Fruit fly (Drosophila melanogaster) whole organism, embryonic: ENCODE results near the gene Eip75B.

Source experiments
- Antp ChIP-seq: fragments of 200-800 bp; sonication (Bioruptor generic); optimal IDR thresholded peaks from 3 replicates; lab custom pipeline; 2016; ENCODE audit warnings: missing biosample characterization, missing genetic modification characterization
- BEAF-32 ChIP-seq: fragments of 200-800 bp; sonication (Bioruptor generic); optimal IDR thresholded peaks from 3 replicates; lab custom pipeline; 2017; ENCODE audit warnings: missing biosample characterization, missing genetic modification characterization, mild to moderate bottlenecking, moderate library complexity, missing genetic modification reagents
- CG11723 ChIP-seq: fragments of 200-800 bp; sonication (Bioruptor generic); optimal IDR thresholded peaks from 2 replicates; lab custom pipeline; 2017; ENCODE audit warnings: missing biosample characterization, mild to moderate bottlenecking, missing genetic modification characterization
- CG12104 ChIP-seq: fragments of 200-800 bp; sonication (Bioruptor generic); optimal IDR thresholded peaks from 3 replicates; lab custom pipeline; 2016; ENCODE audit warnings: missing biosample characterization, missing genetic modification characterization
- CG12155 ChIP-seq: fragments of 200-800 bp; sonication (Bioruptor generic); optimal IDR thresholded peaks from 3 replicates; lab custom pipeline; 2016; ENCODE audit warnings: missing biosample characterization, missing genetic modification characterization
- CG1233 ChIP-seq: fragments of 200-800 bp; sonication (Bioruptor generic); optimal IDR thresholded peaks from 4 replicates; lab custom pipeline; 2018; ENCODE audit warnings: missing biosample characterization, mild to moderate bottlenecking, missing genetic modification characterization
- CG12391 ChIP-seq: fragments of 200-800 bp; sonication (Bioruptor generic); optimal IDR thresholded peaks from 3 replicates; lab custom pipeline; 2018; ENCODE audit warnings: missing biosample characterization, mild to moderate bottlenecking, missing genetic modification characterization, moderate library complexity
- CG14860 ChIP-seq: fragments of 200-800 bp; sonication (Bioruptor generic); IDR thresholded peaks from 3 replicates; pipeline ENCODE4 v1.3.6; 2022; ENCODE audit warnings: missing biosample characterization, missing genetic modification characterization; ENCODE audit not compliant: partially characterized antibody
- CG16779 ChIP-seq: fragments of 200-800 bp; sonication (Bioruptor generic); IDR thresholded peaks from 2 replicates; pipeline ENCODE4 v1.3.6; 2022; ENCODE audit warnings: missing biosample characterization, missing genetic modification characterization
- CG17328 ChIP-seq: fragments of 200-800 bp; sonication (Bioruptor generic); IDR thresholded peaks from 2 replicates; pipeline ENCODE4 v1.3.6; 2022; ENCODE audit warnings: missing biosample characterization, missing genetic modification characterization
- CG17802 ChIP-seq: fragments of 200-800 bp; sonication (Bioruptor generic); optimal IDR thresholded peaks from 2 replicates; lab custom pipeline; 2018; ENCODE audit warnings: missing biosample characterization, mild to moderate bottlenecking, missing genetic modification characterization, moderate library complexity
- CG1792 ChIP-seq: fragments of 200-800 bp; sonication (Bioruptor generic); optimal IDR thresholded peaks from 2 replicates; lab custom pipeline; 2016; ENCODE audit warnings: missing biosample characterization, missing genetic modification characterization
- CG18764 ChIP-seq: fragments of 200-800 bp; sonication (Bioruptor generic); optimal IDR thresholded peaks from 3 replicates; lab custom pipeline; 2016; ENCODE audit warnings: missing biosample characterization, missing genetic modification characterization
- CG3163 ChIP-seq: fragments of 200-800 bp; sonication (Bioruptor generic); optimal IDR thresholded peaks from 3 replicates; lab custom pipeline; 2016; ENCODE audit warnings: missing biosample characterization, missing genetic modification characterization
- CG3281 ChIP-seq: fragments of 200-800 bp; sonication (Bioruptor generic); optimal IDR thresholded peaks from 3 replicates; lab custom pipeline; 2017; ENCODE audit warnings: missing biosample characterization, mild to moderate bottlenecking, missing genetic modification characterization
- CG4404 ChIP-seq: fragments of 200-800 bp; sonication (Bioruptor generic); IDR thresholded peaks from 2 replicates; pipeline ENCODE4 v1.3.6; 2022; ENCODE audit warnings: missing biosample characterization, missing genetic modification characterization
- CG7357 ChIP-seq: fragments of 200-800 bp; sonication (Bioruptor generic); IDR thresholded peaks from 3 replicates; pipeline ENCODE4 v1.3.6; 2022; ENCODE audit warnings: missing biosample characterization, missing genetic modification characterization
- CG7839 ChIP-seq: fragments of 200-800 bp; sonication (Bioruptor generic); optimal IDR thresholded peaks from 3 replicates; lab custom pipeline; 2018; ENCODE audit warnings: missing biosample characterization, mild to moderate bottlenecking, missing genetic modification characterization, moderate library complexity
- CG8290 ChIP-seq, 3 experiments: fragments of 200-800 bp; sonication (Bioruptor generic); optimal IDR thresholded peaks; 2 replicates each; lab custom pipeline; 2016 to 2019; ENCODE audit warnings: missing biosample characterization in 3 of 3, missing genetic modification characterization in 3 of 3, mild to moderate bottlenecking in 2 of 3, moderate library complexity in 1 of 3
- CG9797 ChIP-seq: fragments of 200-800 bp; sonication (Bioruptor generic); optimal IDR thresholded peaks from 3 replicates; lab custom pipeline; 2018; ENCODE audit warnings: missing biosample characterization, mild to moderate bottlenecking, missing genetic modification characterization
- Camta ChIP-seq: fragments of 200-800 bp; sonication (Bioruptor generic); optimal IDR thresholded peaks from 2 replicates; lab custom pipeline; 2016; ENCODE audit warnings: missing biosample characterization, missing genetic modification characterization
- CoRest ChIP-seq: fragments of 200-800 bp; sonication (Bioruptor generic); optimal IDR thresholded peaks from 3 replicates; lab custom pipeline; 2018; ENCODE audit warnings: missing biosample characterization, mild to moderate bottlenecking, missing genetic modification characterization, moderate library complexity
- Dip3 ChIP-seq: fragments of 200-800 bp; sonication (Bioruptor generic); optimal IDR thresholded peaks from 3 replicates; lab custom pipeline; 2016; ENCODE audit warnings: missing biosample characterization, missing genetic modification characterization
- HHEX ChIP-seq: fragments of 200-800 bp; sonication (Bioruptor generic); optimal IDR thresholded peaks from 3 replicates; lab custom pipeline; 2017; ENCODE audit warnings: missing biosample characterization, mild to moderate bottlenecking, missing genetic modification characterization, missing genetic modification reagents
- HmgZ ChIP-seq: fragments of 200-800 bp; sonication (Bioruptor generic); optimal IDR thresholded peaks from 2 replicates; lab custom pipeline; 2018; ENCODE audit warnings: missing biosample characterization, mild to moderate bottlenecking, missing genetic modification characterization
- Myb ChIP-seq: fragments of 200-800 bp; sonication (Bioruptor generic); optimal IDR thresholded peaks from 2 replicates; lab custom pipeline; 2016; ENCODE audit warnings: missing biosample characterization, missing genetic modification characterization
- Rfx ChIP-seq: fragments of 200-800 bp; sonication (Bioruptor generic); IDR thresholded peaks from 2 replicates; pipeline ENCODE4 v1.3.6; 2022; ENCODE audit warnings: missing biosample characterization, missing genetic modification characterization
- abd-A ChIP-seq: fragments of 200-800 bp; sonication (Bioruptor generic); optimal IDR thresholded peaks from 3 replicates; lab custom pipeline; 2019; ENCODE audit warnings: missing biosample characterization, mild to moderate bottlenecking, missing genetic modification characterization, moderate library complexity
- bab2 ChIP-seq: fragments of 200-800 bp; sonication (Bioruptor generic); optimal IDR thresholded peaks from 2 replicates; lab custom pipeline; 2016; ENCODE audit warnings: missing biosample characterization, missing genetic modification characterization
- btn ChIP-seq: fragments of 200-800 bp; sonication (Bioruptor generic); optimal IDR thresholded peaks from 2 replicates; lab custom pipeline; 2016; ENCODE audit warnings: missing biosample characterization, missing genetic modification characterization
- chif ChIP-seq, 2 experiments: fragments of 200-800 bp; sonication (Bioruptor generic); optimal IDR thresholded peaks; 3 replicates each; lab custom pipeline; 2016; ENCODE audit warnings: missing biosample characterization in 2 of 2, missing genetic modification characterization in 2 of 2
- crp ChIP-seq, 2 experiments: fragments of 200-800 bp; sonication (Bioruptor generic); optimal IDR thresholded peaks; 2 replicates in 1 of 2; 3 replicates in 1 of 2; lab custom pipeline; 2017; ENCODE audit warnings: missing biosample characterization in 2 of 2, missing genetic modification characterization in 2 of 2, mild to moderate bottlenecking in 1 of 2, moderate library complexity in 1 of 2
- fu2 ChIP-seq: fragments of 200-800 bp; sonication (Bioruptor generic); optimal IDR thresholded peaks from 2 replicates; lab custom pipeline; 2016; ENCODE audit warnings: missing biosample characterization, missing genetic modification characterization
- gem ChIP-seq: fragments of 200-800 bp; sonication (Bioruptor generic); optimal IDR thresholded peaks from 2 replicates; lab custom pipeline; 2019; ENCODE audit warnings: missing biosample characterization, mild to moderate bottlenecking, missing genetic modification characterization, moderate library complexity
- gfzf ChIP-seq: fragments of 200-800 bp; sonication (Bioruptor generic); optimal IDR thresholded peaks from 2 replicates; lab custom pipeline; 2016; ENCODE audit warnings: missing biosample characterization, mild to moderate bottlenecking, missing genetic modification characterization, moderate library complexity
- ham ChIP-seq: fragments of 200-800 bp; sonication (Bioruptor generic); IDR thresholded peaks from 2 replicates; pipeline ENCODE4 v1.3.6; 2022; ENCODE audit warnings: missing biosample characterization, missing genetic modification characterization
- ind ChIP-seq: fragments of 200-800 bp; sonication (Bioruptor generic); optimal IDR thresholded peaks from 3 replicates; lab custom pipeline; 2016; ENCODE audit warnings: missing biosample characterization, missing genetic modification characterization
- inv ChIP-seq: fragments of 200-800 bp; sonication (Bioruptor generic); IDR thresholded peaks from 2 replicates; pipeline ENCODE4 v1.3.6; 2022; ENCODE audit warnings: missing biosample characterization, missing genetic modification characterization; ENCODE audit not compliant: partially characterized antibody
- knrl ChIP-seq: fragments of 200-800 bp; sonication (Bioruptor generic); IDR thresholded peaks from 3 replicates; pipeline ENCODE4 v1.3.6; 2022; ENCODE audit warnings: missing biosample characterization, missing genetic modification characterization; ENCODE audit not compliant: partially characterized antibody
- nmo ChIP-seq: fragments of 200-800 bp; sonication (Bioruptor generic); optimal IDR thresholded peaks from 2 replicates; lab custom pipeline; 2018; ENCODE audit warnings: missing biosample characterization, mild to moderate bottlenecking, missing genetic modification characterization, moderate library complexity
- pnt ChIP-seq: fragments of 200-800 bp; sonication (Bioruptor generic); optimal IDR thresholded peaks from 3 replicates; lab custom pipeline; 2016; ENCODE audit warnings: missing biosample characterization, missing genetic modification characterization
- pzg ChIP-seq: fragments of 200-800 bp; sonication (Bioruptor generic); optimal IDR thresholded peaks from 3 replicates; lab custom pipeline; 2018; ENCODE audit warnings: missing biosample characterization, mild to moderate bottlenecking, missing genetic modification characterization, moderate library complexity
- shn ChIP-seq: fragments of 200-800 bp; sonication (Bioruptor generic); optimal IDR thresholded peaks from 3 replicates; lab custom pipeline; 2016; ENCODE audit warnings: missing biosample characterization, missing genetic modification characterization
- sima ChIP-seq: fragments of 200-800 bp; sonication (Bioruptor generic); optimal IDR thresholded peaks from 2 replicates; lab custom pipeline; 2016; ENCODE audit warnings: missing biosample characterization, missing genetic modification characterization
- sr ChIP-seq: fragments of 200-800 bp; sonication (Bioruptor generic); IDR thresholded peaks from 3 replicates; pipeline ENCODE4 v1.3.6; 2022; ENCODE audit warnings: missing biosample characterization, missing genetic modification characterization
- tna ChIP-seq: fragments of 200-800 bp; sonication (Bioruptor generic); IDR thresholded peaks from 2 replicates; pipeline ENCODE4 v1.3.6; 2022; ENCODE audit warnings: missing biosample characterization, missing genetic modification characterization; ENCODE audit not compliant: partially characterized antibody
- vfl ChIP-seq: fragments of 200-800 bp; sonication (Bioruptor generic); optimal IDR thresholded peaks from 2 replicates; lab custom pipeline; 2016; ENCODE audit warnings: missing biosample characterization, missing genetic modification characterization
- wdn ChIP-seq: fragments of 200-800 bp; sonication (Bioruptor generic); IDR thresholded peaks from 2 replicates; pipeline ENCODE4 v1.3.6; 2022; ENCODE audit warnings: missing biosample characterization, missing genetic modification characterization
- zen ChIP-seq: fragments of 200-800 bp; sonication (Bioruptor generic); optimal IDR thresholded peaks from 3 replicates; lab custom pipeline; 2018; ENCODE audit warnings: missing biosample characterization, mild to moderate bottlenecking, missing genetic modification characterization, moderate library complexity
- zfh2 ChIP-seq: fragments of 200-800 bp; sonication (Bioruptor generic); optimal IDR thresholded peaks from 2 replicates; lab custom pipeline; 2016; ENCODE audit warnings: missing biosample characterization, missing genetic modification characterization

Eip75B gene

DNA sequence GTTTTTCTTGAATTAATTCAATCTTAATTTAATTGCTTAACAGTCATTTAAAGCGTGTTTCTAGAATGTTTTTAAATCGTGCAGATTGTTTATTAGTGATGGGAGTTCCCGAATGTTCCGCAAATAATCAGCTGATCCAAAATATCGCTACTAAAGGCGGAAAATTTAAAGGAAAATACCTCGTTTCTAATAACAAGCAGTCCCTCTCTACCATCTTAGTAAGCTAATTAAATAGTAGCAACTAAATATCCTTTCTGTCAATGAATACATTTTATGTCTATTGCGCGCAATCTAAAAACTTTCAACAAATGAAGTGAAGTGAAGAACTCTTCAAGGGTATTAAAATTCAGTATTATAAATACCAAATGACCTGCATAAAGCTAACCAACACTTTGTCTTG lies 152.0 kb downstream of the Eip75B start, which contains the start of gene CG5290 (continued):
- no peak for TF ChIP-seq CG4404 (GFP tag; lab: Robert Waterston, UW)
- peak; percentile 31 for TF ChIP-seq CG3163 (GFP tag; lab: Kevin White, UChicago)
- TF ChIP-seq CG16779 (GFP tag; lab: Robert Waterston, UW), result no peak
- TF ChIP-seq btn (GFP tag; lab: Kevin White, UChicago), result no peak
- TF ChIP-seq CG12391 (tag; lab: Kevin White, UChicago), result peak; percentile 49
- peak; percentile 69 for TF ChIP-seq Myb
- TF ChIP-seq CG17328 (GFP tag; lab: Robert Waterston, UW), result no peak
- TF ChIP-seq CG7357 (GFP tag; lab: Robert Waterston, UW), result no peak
- peak; percentile 52; the same call in 1 of the 2 replicates for TF ChIP-seq inv (GFP tag; lab: Robert Waterston, UW)
- no peak for TF ChIP-seq CG11723 (GFP tag; lab: Kevin White, UChicago)
- TF ChIP-seq tna, result no peak
- TF ChIP-seq CG12155 (GFP tag; lab: Kevin White, UChicago), result peak; percentile 52
- TF ChIP-seq BEAF-32 (GFP tag; lab: Kevin White, UChicago), result peak; percentile 83
- peak; percentile 55 for TF ChIP-seq gfzf (GFP tag; lab: Kevin White, UChicago)
- peak; percentile 43 for TF ChIP-seq zfh2 (GFP tag; lab: Kevin White, UChicago)
- no peak for TF ChIP-seq sr (GFP tag; lab: Robert Waterston, UW)
- peak; percentile 61 for TF ChIP-seq HmgZ
- TF ChIP-seq gem (tag; lab: Kevin White, UChicago), result peak; percentile 27
- peak; percentile 71 for TF ChIP-seq pzg
- no peak for TF ChIP-seq CG17802
- TF ChIP-seq pnt, result no peak
- no peak for TF ChIP-seq CG12104
- peak; percentile 7 for TF ChIP-seq abd-A (tag; lab: Kevin White, UChicago)
- TF ChIP-seq fu2 (GFP tag; lab: Kevin White, UChicago), result peak; percentile 8
- TF ChIP-seq CG14860, result peak; percentile 18; the same call in 1 of the 3 replicates
- peak; percentile 7 for TF ChIP-seq zen
- peak; percentile 3 for TF ChIP-seq shn (GFP tag; lab: Kevin White, UChicago)
- TF ChIP-seq crp (GFP tag; optimal IDR thresholded peaks at IDR 0.05; lab: Kevin White, UChicago), result peak; percentile 66 to 94
- no peak for TF ChIP-seq HHEX (GFP tag; lab: Kevin White, UChicago)
- TF ChIP-seq sima (GFP tag; lab: Kevin White, UChicago), result no peak
- TF ChIP-seq vfl (GFP tag; lab: Kevin White, UChicago), result peak; percentile 3
- peak; percentile 28 for TF ChIP-seq bab2 (GFP tag; lab: Kevin White, UChicago)
- TF ChIP-seq CG8290 (GFP tag; optimal IDR thresholded peaks at IDR 0.05; lab: Kevin White, UChicago), result peak; percentile 4
- peak in 1 of 2 experiments; percentile 1 for TF ChIP-seq CG8290 (tag; optimal IDR thresholded peaks at IDR 0.05; lab: Kevin White, UChicago)
- TF ChIP-seq CG3281 (GFP tag; lab: Kevin White, UChicago), result peak; percentile 5
- peak; percentile 47 for TF ChIP-seq CG1792 (GFP tag; lab: Kevin White, UChicago)
- peak; percentile 31 for TF ChIP-seq Dip3
- peak; percentile 7 for TF ChIP-seq ind (GFP tag; lab: Kevin White, UChicago)
- peak; percentile 27 for TF ChIP-seq Camta (GFP tag; lab: Kevin White, UChicago)
- no peak for TF ChIP-seq ham
- TF ChIP-seq CG18764 (GFP tag; lab: Kevin White, UChicago), result peak; percentile 2
- peak; percentile 12 for TF ChIP-seq CG9797 (GFP tag; lab: Kevin White, UChicago)
- TF ChIP-seq CG1233 (GFP tag; lab: Kevin White, UChicago), result no peak
- peak; percentile 9 for TF ChIP-seq CG7839 (tag; lab: Kevin White, UChicago)
- no peak for TF ChIP-seq wdn
- TF ChIP-seq Rfx (GFP tag; lab: Robert Waterston, UW), result peak; percentile 26; the same call in 1 of the 2 replicates
- peak; percentile 10 to 23 for TF ChIP-seq chif (GFP tag; optimal IDR thresholded peaks at IDR 0.05; lab: Kevin White, UChicago)
- peak; percentile 55 for TF ChIP-seq nmo
- TF ChIP-seq CoRest (tag; lab: Kevin White, UChicago), result peak; percentile 30
- peak; percentile 58; the same call in 2 of the 3 replicates for TF ChIP-seq knrl (GFP tag; lab: Robert Waterston, UW)
- TF ChIP-seq Antp (GFP tag; lab: Kevin White, UChicago), result peak; percentile 12
